Worm (Caenorhabditis elegans): ENCODE measurements around the gene Y41G9A.5.

The Y41G9A.5 gene

ce11 chrX:2925950-2926349 lies 20.5 kb upstream of the Y41G9A.5 start:
- TF ChIP-seq ceh-13 (GFP tag; optimal IDR thresholded peaks at IDR 0.05) (no peak), hmbx-1 (tag; optimal IDR thresholded peaks at IDR 0.05) (no peak), ets-7 (tag; optimal IDR thresholded peaks at IDR 0.05) (no peak), tbx-37 (GFP tag; conservative IDR thresholded peaks at IDR 0.05) (no peak), F13C5.2 (tag; optimal IDR thresholded peaks at IDR 0.05) (no peak), tra-4 (tag; optimal IDR thresholded peaks at IDR 0.05) (no peak), ama-1 (optimal IDR thresholded peaks at IDR 0.05) (no peak), pes-1 (GFP tag; IDR thresholded peaks at IDR 0.05) (no peak), tbx-11 (GFP tag; IDR thresholded peaks at IDR 0.05) (no peak), flt-1 (GFP tag; IDR thresholded peaks at IDR 0.05) (no peak)

- TF ChIP-seq flt-1 (GFP tag; IDR thresholded peaks at IDR 0.05) (no peak), ceh-13 (GFP tag; optimal IDR thresholded peaks at IDR 0.05) (no peak), sea-1 (GFP tag; conservative IDR thresholded peaks at IDR 0.05) (no peak), ceh-36 (tag; optimal IDR thresholded peaks at IDR 0.05) (no peak), ama-1 (optimal IDR thresholded peaks at IDR 0.05) (no peak), pes-1 (GFP tag; IDR thresholded peaks at IDR 0.05) (no peak), hmbx-1 (tag; optimal IDR thresholded peaks at IDR 0.05) (no peak), hnd-1 (tag; optimal IDR thresholded peaks at IDR 0.05) (no peak), tbx-37 (GFP tag; conservative IDR thresholded peaks at IDR 0.05) (no peak)
Measured at ce11 chrX:2927576-2927975, 18.9 kb upstream of the Y41G9A.5 start.

- TF ChIP-seq sea-1 (GFP tag; conservative IDR thresholded peaks at IDR 0.05) (no peak), pes-1 (GFP tag; IDR thresholded peaks at IDR 0.05) (no peak), ama-1 (optimal IDR thresholded peaks at IDR 0.05) (no peak), tbx-11 (GFP tag; IDR thresholded peaks at IDR 0.05) (no peak), ceh-13 (GFP tag; optimal IDR thresholded peaks at IDR 0.05) (no peak), aly-1 (tag; optimal IDR thresholded peaks at IDR 0.05) (no peak), hmbx-1 (tag; optimal IDR thresholded peaks at IDR 0.05) (no peak), flt-1 (GFP tag; IDR thresholded peaks at IDR 0.05) (no peak), tra-4 (tag; optimal IDR thresholded peaks at IDR 0.05) (no peak)
Measured at ce11 chrX:2928089-2928488, 18.4 kb upstream of the Y41G9A.5 start.

- TF ChIP-seq tra-4 (tag; optimal IDR thresholded peaks at IDR 0.05) (no peak), B0310.2 (tag; optimal IDR thresholded peaks at IDR 0.05) (no peak), sea-1 (GFP tag; conservative IDR thresholded peaks at IDR 0.05) (no peak), ceh-36 (tag; optimal IDR thresholded peaks at IDR 0.05) (no peak), tbx-11 (GFP tag; IDR thresholded peaks at IDR 0.05) (no peak), flt-1 (GFP tag; IDR thresholded peaks at IDR 0.05) (no peak), hmg-4 (GFP tag; optimal IDR thresholded peaks at IDR 0.05) (no peak), scrt-1 (GFP tag; IDR thresholded peaks at IDR 0.05) (no peak), tbx-37 (GFP tag; conservative IDR thresholded peaks at IDR 0.05) (no peak), F13C5.2 (tag; optimal IDR thresholded peaks at IDR 0.05) (no peak), aly-1 (tag; optimal IDR thresholded peaks at IDR 0.05) (no peak), ama-1 (optimal IDR thresholded peaks at IDR 0.05) (no peak), hnd-1 (tag; optimal IDR thresholded peaks at IDR 0.05) (no peak), ceh-13 (GFP tag; optimal IDR thresholded peaks at IDR 0.05) (no peak), hmbx-1 (tag; optimal IDR thresholded peaks at IDR 0.05) (no peak), pes-1 (GFP tag; IDR thresholded peaks at IDR 0.05) (no peak), ets-7 (tag; optimal IDR thresholded peaks at IDR 0.05) (no peak)
Measured at ce11 chrX:2931852-2932251, 14.6 kb upstream of the Y41G9A.5 start.

- TF ChIP-seq B0310.2 (tag; optimal IDR thresholded peaks at IDR 0.05): no peak
- TF ChIP-seq hmbx-1 (tag; optimal IDR thresholded peaks at IDR 0.05): no peak
- no peak for TF ChIP-seq sea-1 (GFP tag; conservative IDR thresholded peaks at IDR 0.05)
Measured at ce11 chrX:2933061-2933460, 13.4 kb upstream of the Y41G9A.5 start, which contains the start of gene fard-1. Gene fard-1 (plus strand): TSS chrX:2933361.

- no peak for TF ChIP-seq F13C5.2 (tag; optimal IDR thresholded peaks at IDR 0.05)
- TF ChIP-seq aly-1 (tag; optimal IDR thresholded peaks at IDR 0.05): no peak
- no peak for TF ChIP-seq tra-4 (tag; optimal IDR thresholded peaks at IDR 0.05)
- no peak for TF ChIP-seq ceh-36 (tag; optimal IDR thresholded peaks at IDR 0.05)
- no peak for TF ChIP-seq hnd-1 (tag; optimal IDR thresholded peaks at IDR 0.05)
- no peak for TF ChIP-seq tbx-11 (GFP tag; IDR thresholded peaks at IDR 0.05)
- TF ChIP-seq hmbx-1 (tag; optimal IDR thresholded peaks at IDR 0.05): no peak
- no peak for TF ChIP-seq B0310.2 (tag; optimal IDR thresholded peaks at IDR 0.05)
- no peak for TF ChIP-seq hmg-4 (GFP tag; optimal IDR thresholded peaks at IDR 0.05)
- no peak for TF ChIP-seq sea-1 (GFP tag; conservative IDR thresholded peaks at IDR 0.05)
- no peak for TF ChIP-seq ceh-13 (GFP tag; optimal IDR thresholded peaks at IDR 0.05)
- no peak for TF ChIP-seq tbx-37 (GFP tag; conservative IDR thresholded peaks at IDR 0.05)
- TF ChIP-seq scrt-1 (GFP tag; IDR thresholded peaks at IDR 0.05): no peak
- no peak for TF ChIP-seq pes-1 (GFP tag; IDR thresholded peaks at IDR 0.05)
- no peak for TF ChIP-seq ets-7 (tag; optimal IDR thresholded peaks at IDR 0.05)
- TF ChIP-seq flt-1 (GFP tag; IDR thresholded peaks at IDR 0.05): no peak
Measured at ce11 chrX:2939085-2939484, 7.4 kb upstream of the Y41G9A.5 start.

ce11 chrX:2939526-2939925 lies 6.9 kb upstream of the Y41G9A.5 start:
- TF ChIP-seq flt-1 (GFP tag; IDR thresholded peaks at IDR 0.05) (no peak), ceh-13 (GFP tag; optimal IDR thresholded peaks at IDR 0.05) (no peak), hmg-4 (GFP tag; optimal IDR thresholded peaks at IDR 0.05) (no peak)

- TF ChIP-seq scrt-1 (GFP tag; IDR thresholded peaks at IDR 0.05) (no peak), ama-1 (optimal IDR thresholded peaks at IDR 0.05) (no peak), hmbx-1 (tag; optimal IDR thresholded peaks at IDR 0.05) (no peak), ceh-36 (tag; optimal IDR thresholded peaks at IDR 0.05) (no peak), tbx-37 (GFP tag; conservative IDR thresholded peaks at IDR 0.05) (no peak), aly-1 (tag; optimal IDR thresholded peaks at IDR 0.05) (no peak), pes-1 (GFP tag; IDR thresholded peaks at IDR 0.05) (no peak), hmg-4 (GFP tag; optimal IDR thresholded peaks at IDR 0.05) (no peak), sea-1 (GFP tag; conservative IDR thresholded peaks at IDR 0.05) (no peak), F13C5.2 (tag; optimal IDR thresholded peaks at IDR 0.05) (no peak), tra-4 (tag; optimal IDR thresholded peaks at IDR 0.05) (no peak), ceh-13 (GFP tag; optimal IDR thresholded peaks at IDR 0.05) (no peak), B0310.2 (tag; optimal IDR thresholded peaks at IDR 0.05) (no peak), ets-7 (tag; optimal IDR thresholded peaks at IDR 0.05) (no peak)
Measured at ce11 chrX:2940572-2940971, 5.9 kb upstream of the Y41G9A.5 start, which contains the start of gene pfk-1.1. Gene pfk-1.1 (plus strand): TSS chrX:2940872.
